Fruit fly (Drosophila melanogaster): ENCODE measurements around the gene SrpRbeta.

The SrpRbeta gene

DNA sequence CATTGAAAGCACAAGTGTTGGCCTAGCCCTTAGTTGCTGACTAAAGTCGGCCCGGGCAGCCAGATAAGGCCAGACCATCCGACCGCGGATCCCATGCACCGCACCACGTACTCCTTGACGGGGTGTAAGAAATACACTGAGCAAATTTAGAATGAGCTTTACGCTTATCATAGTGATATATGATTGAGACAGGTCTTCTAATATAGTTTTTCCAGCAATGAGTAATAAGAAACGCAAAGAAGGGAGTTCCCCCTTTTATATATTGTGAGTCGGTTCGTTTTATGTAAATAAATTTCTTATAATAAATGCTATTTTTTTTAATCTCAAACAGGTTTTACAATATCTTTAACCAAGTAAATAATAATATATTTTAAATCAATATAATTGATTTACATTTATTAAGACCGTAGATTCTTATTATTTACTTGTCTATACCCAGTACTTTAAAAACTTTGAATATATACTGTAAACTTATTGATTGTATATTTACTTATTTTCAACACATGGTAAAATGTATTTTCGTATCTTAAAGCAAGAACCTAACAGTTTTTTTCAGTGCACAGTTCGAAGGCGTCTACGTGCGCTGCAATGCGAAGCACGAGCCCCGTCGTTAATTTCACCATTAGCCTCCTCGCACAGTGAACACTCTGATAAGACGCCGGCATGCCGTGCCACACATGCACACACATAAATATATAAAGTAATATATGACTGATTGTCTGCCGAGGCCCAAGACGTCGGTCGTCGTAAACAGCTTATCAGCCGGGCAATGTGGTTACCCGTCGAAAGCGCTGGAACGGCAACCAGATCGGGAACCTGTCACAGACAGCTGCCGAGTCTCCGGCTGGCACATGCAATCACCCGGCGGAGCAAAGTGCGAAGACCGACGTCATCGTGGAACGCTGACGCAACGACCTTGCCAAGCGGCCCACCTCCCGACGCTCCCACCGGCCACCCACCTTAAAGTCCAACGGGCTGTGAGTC lies 27.8 kb downstream of the SrpRbeta start (continued):
- no peak for TF ChIP-seq Blimp-1 (GFP tag; optimal IDR thresholded peaks at IDR 0.05)
- TF ChIP-seq fkh (GFP tag; optimal IDR thresholded peaks at IDR 0.05): peak; percentile 22
- TF ChIP-seq Sox14 (GFP tag; optimal IDR thresholded peaks at IDR 0.05): peak; percentile 8
- no peak for TF ChIP-seq CG8319 (GFP tag; optimal IDR thresholded peaks at IDR 0.05)
- 0 out of 2 replicates have a peak, but pooled peaks have one; percentile 29 for TF ChIP-seq CG15336 (GFP tag; IDR thresholded peaks at IDR 0.05)
- TF ChIP-seq CG6276 (GFP tag; optimal IDR thresholded peaks at IDR 0.05): peak; percentile 56
- TF ChIP-seq net (GFP tag; optimal IDR thresholded peaks at IDR 0.05): peak; percentile 51
- peak; percentile 61 for TF ChIP-seq CG10631 (GFP tag; optimal IDR thresholded peaks at IDR 0.05)
- TF ChIP-seq CG11294 (GFP tag; IDR thresholded peaks at IDR 0.05): no peak
- TF ChIP-seq CG32006 (GFP tag; optimal IDR thresholded peaks at IDR 0.05): peak; percentile 81
- peak; percentile 4 for TF ChIP-seq CG31627 (GFP tag; optimal IDR thresholded peaks at IDR 0.05)
- TF ChIP-seq Ets96B (tag; optimal IDR thresholded peaks at IDR 0.05): peak; percentile 19
- no peak for TF ChIP-seq fd85E (GFP tag; optimal IDR thresholded peaks at IDR 0.05)
- peak; percentile 39 for TF ChIP-seq lz (GFP tag; optimal IDR thresholded peaks at IDR 0.05)
- TF ChIP-seq salr (GFP tag; optimal IDR thresholded peaks at IDR 0.05): peak; percentile 12 to 69
- peak; percentile 94 for TF ChIP-seq svp (GFP tag)
- TF ChIP-seq Eip75B (GFP tag; optimal IDR thresholded peaks at IDR 0.05): peak; percentile 17
- TF ChIP-seq Eip93F (GFP tag; optimal IDR thresholded peaks at IDR 0.05): peak; percentile 78
- TF ChIP-seq dsx (GFP tag; optimal IDR thresholded peaks at IDR 0.05; ENCODE audit: poor library complexity, severe bottlenecking): no peak
- peak; percentile 3 for TF ChIP-seq CG10669 (GFP tag; optimal IDR thresholded peaks at IDR 0.05)
- 0 out of 3 replicates have a peak, but pooled peaks have one; percentile 41 for TF ChIP-seq CG8119 (GFP tag; IDR thresholded peaks at IDR 0.05)
- no peak for TF ChIP-seq CG11762 (GFP tag; optimal IDR thresholded peaks at IDR 0.05; ENCODE audit: insufficient read depth)
- TF ChIP-seq cyc (GFP tag; optimal IDR thresholded peaks at IDR 0.05): peak; percentile 4
- TF ChIP-seq achi (GFP tag; optimal IDR thresholded peaks at IDR 0.05): peak; percentile 45
- peak; percentile 64 for TF ChIP-seq CG6808 (GFP tag; optimal IDR thresholded peaks at IDR 0.05)
- no peak for TF ChIP-seq Ets21C (GFP tag; optimal IDR thresholded peaks at IDR 0.05)
- TF ChIP-seq CG3919 (GFP tag; optimal IDR thresholded peaks at IDR 0.05): peak; percentile 30
- TF ChIP-seq acj6 (GFP tag; optimal IDR thresholded peaks at IDR 0.05): peak; percentile 24
- peak; percentile 15; the same call in 2 of the 3 replicates for TF ChIP-seq CG6163 (GFP tag; IDR thresholded peaks at IDR 0.05)
- TF ChIP-seq spab (GFP tag; optimal IDR thresholded peaks at IDR 0.05): peak; percentile 41
- no peak for TF ChIP-seq CG7368 (GFP tag; optimal IDR thresholded peaks at IDR 0.05)

DNA sequence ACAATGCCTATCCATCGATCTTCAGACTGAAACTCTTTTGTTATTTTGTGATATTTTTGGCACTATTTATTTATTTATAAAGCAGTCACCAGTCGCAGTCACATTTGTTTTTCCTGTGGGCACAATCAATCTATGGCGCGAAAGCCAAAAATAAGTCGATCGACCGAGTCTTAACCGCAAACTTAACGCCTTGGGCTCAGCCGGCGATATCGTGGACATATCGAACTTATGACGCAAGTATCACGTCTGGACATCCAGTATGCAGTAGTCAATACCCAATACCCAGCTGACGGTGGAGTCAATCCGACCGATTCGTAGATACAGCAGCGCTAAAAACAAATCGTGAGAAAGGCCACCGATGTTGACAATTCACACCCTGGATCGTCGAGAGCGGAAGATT lies 29.4 kb downstream of the SrpRbeta start:
- TF ChIP-seq dsx (GFP tag; optimal IDR thresholded peaks at IDR 0.05; ENCODE audit: poor library complexity, severe bottlenecking): no peak
- TF ChIP-seq CG34406 (GFP tag; optimal IDR thresholded peaks at IDR 0.05): no peak
- TF ChIP-seq Ets96B (tag; optimal IDR thresholded peaks at IDR 0.05): no peak
- TF ChIP-seq fkh (GFP tag; optimal IDR thresholded peaks at IDR 0.05): peak; percentile 70
- no peak for TF ChIP-seq pdm3 (GFP tag; optimal IDR thresholded peaks at IDR 0.05)
- TF ChIP-seq acj6 (GFP tag; optimal IDR thresholded peaks at IDR 0.05): no peak
- no peak for TF ChIP-seq svp (GFP tag)

- TF ChIP-seq svp (GFP tag) (peak; percentile 11), Eip78C (GFP tag) (peak; percentile 43), Blimp-1 (GFP tag; optimal IDR thresholded peaks at IDR 0.05) (no peak), fkh (GFP tag; optimal IDR thresholded peaks at IDR 0.05) (peak; percentile 96)
Measured at dm6 chr3L:8689675-8690074, 30.4 kb downstream of the SrpRbeta start.

Measured in whole organism, prepupa.